Fruit fly (Drosophila melanogaster) whole organism, embryonic: Measurements from ENCODE around the gene CG17633.
A peak's percentile ranks its signal among the peaks of the same experiment; 100 is the strongest.

Experiments used
- Asciz ChIP-seq: fragments of 200-800 bp; sonication (Bioruptor generic); optimal IDR thresholded peaks from 2 replicates; lab custom pipeline; 2017; ENCODE audit warnings: missing biosample characterization, mild to moderate bottlenecking, missing genetic modification characterization, missing genetic modification reagents
- Bgb ChIP-seq: fragments of 200-800 bp; sonication (Bioruptor generic); IDR thresholded peaks from 2 replicates; pipeline ENCODE4 v1.3.6; 2022; ENCODE audit warnings: missing biosample characterization, missing genetic modification characterization; ENCODE audit not compliant: partially characterized antibody
- CG10366 ChIP-seq: fragments of 200-800 bp; sonication (Bioruptor generic); IDR thresholded peaks from 2 replicates; pipeline ENCODE4 v1.3.6; 2022; ENCODE audit warnings: missing biosample characterization, missing genetic modification characterization
- CG11398 ChIP-seq: fragments of 200-800 bp; sonication (Bioruptor generic); optimal IDR thresholded peaks from 2 replicates; lab custom pipeline; 2016; ENCODE audit warnings: missing biosample characterization, missing genetic modification characterization
- CG12071 ChIP-seq: fragments of 200-800 bp; sonication (Bioruptor generic); optimal IDR thresholded peaks from 3 replicates; lab custom pipeline; 2018; ENCODE audit warnings: missing biosample characterization, mild to moderate bottlenecking, missing genetic modification characterization
- CG12155 ChIP-seq: fragments of 200-800 bp; sonication (Bioruptor generic); optimal IDR thresholded peaks from 3 replicates; lab custom pipeline; 2016; ENCODE audit warnings: missing biosample characterization, missing genetic modification characterization
- CG12659 ChIP-seq: fragments of 200-800 bp; sonication (Bioruptor generic); optimal IDR thresholded peaks from 3 replicates; lab custom pipeline; 2017; ENCODE audit warnings: mild to moderate bottlenecking, missing biosample characterization, missing genetic modification reagents, missing genetic modification characterization
- CG14441 ChIP-seq: fragments of 200-800 bp; sonication (Bioruptor generic); IDR thresholded peaks from 2 replicates; pipeline ENCODE4 v1.3.6; 2022; ENCODE audit warnings: missing biosample characterization, missing genetic modification characterization
- CG14667 ChIP-seq: fragments of 200-800 bp; sonication (Bioruptor generic); IDR thresholded peaks from 2 replicates; pipeline ENCODE4 v1.3.6; 2022; ENCODE audit warnings: missing biosample characterization, missing genetic modification characterization
- CG15696 ChIP-seq: fragments of 200-800 bp; sonication (Bioruptor generic); optimal IDR thresholded peaks from 2 replicates; lab custom pipeline; 2019; ENCODE audit warnings: missing biosample characterization, mild to moderate bottlenecking, missing genetic modification characterization, moderate library complexity
- CG17802 ChIP-seq: fragments of 200-800 bp; sonication (Bioruptor generic); optimal IDR thresholded peaks from 2 replicates; lab custom pipeline; 2018; ENCODE audit warnings: missing biosample characterization, mild to moderate bottlenecking, missing genetic modification characterization, moderate library complexity
- CG17912 ChIP-seq: fragments of 200-800 bp; sonication (Bioruptor generic); optimal IDR thresholded peaks from 2 replicates; lab custom pipeline; 2018; ENCODE audit warnings: missing biosample characterization, mild to moderate bottlenecking, missing genetic modification characterization
- CG3281 ChIP-seq: fragments of 200-800 bp; sonication (Bioruptor generic); optimal IDR thresholded peaks from 3 replicates; lab custom pipeline; 2017; ENCODE audit warnings: missing biosample characterization, mild to moderate bottlenecking, missing genetic modification characterization
- CG34376 ChIP-seq: fragments of 200-800 bp; sonication (Bioruptor generic); optimal IDR thresholded peaks from 2 replicates; lab custom pipeline; 2018; ENCODE audit warnings: missing biosample characterization, mild to moderate bottlenecking, missing genetic modification characterization
- CG34422 ChIP-seq: fragments of 200-800 bp; sonication (Bioruptor generic); IDR thresholded peaks from 3 replicates; pipeline ENCODE4 v1.3.6; 2022; ENCODE audit warnings: missing biosample characterization, missing genetic modification characterization
- CG4730 ChIP-seq: fragments of 200-800 bp; sonication (Bioruptor generic); IDR thresholded peaks from 2 replicates; pipeline ENCODE4 v1.3.6; 2022; ENCODE audit warnings: missing biosample characterization, missing genetic modification characterization
- CG5953 ChIP-seq: fragments of 200-800 bp; sonication (Bioruptor generic); IDR thresholded peaks from 2 replicates; pipeline ENCODE4 v1.3.6; 2022; ENCODE audit warnings: missing biosample characterization, missing genetic modification characterization
- CG6689 ChIP-seq: fragments of 200-800 bp; sonication (Bioruptor generic); IDR thresholded peaks from 2 replicates; pipeline ENCODE4 v1.3.6; 2022; ENCODE audit warnings: missing biosample characterization, missing genetic modification characterization
- CG6791 ChIP-seq: fragments of 200-800 bp; sonication (Bioruptor generic); IDR thresholded peaks from 3 replicates; pipeline ENCODE4 v1.3.6; 2022; ENCODE audit warnings: missing biosample characterization, missing genetic modification characterization; ENCODE audit not compliant: partially characterized antibody
- CG9437 ChIP-seq: fragments of 200-800 bp; sonication (Bioruptor generic); optimal IDR thresholded peaks from 2 replicates; lab custom pipeline; 2018; ENCODE audit warnings: missing biosample characterization, mild to moderate bottlenecking, missing genetic modification characterization
- D19B ChIP-seq: fragments of 200-800 bp; sonication (Bioruptor generic); optimal IDR thresholded peaks from 2 replicates; lab custom pipeline; 2017; ENCODE audit warnings: missing biosample characterization, mild to moderate bottlenecking, missing genetic modification characterization
- Fer1 ChIP-seq: fragments of 200-800 bp; sonication (Bioruptor generic); optimal IDR thresholded peaks from 2 replicates; lab custom pipeline; 2017; ENCODE audit warnings: missing biosample characterization, mild to moderate bottlenecking, missing genetic modification characterization
- HLHmδ ChIP-seq: fragments of 200-800 bp; sonication (Bioruptor generic); optimal IDR thresholded peaks from 2 replicates; lab custom pipeline; 2018; ENCODE audit warnings: missing biosample characterization, mild to moderate bottlenecking, missing genetic modification characterization, moderate library complexity
- HmgD ChIP-seq: fragments of 200-800 bp; sonication (Bioruptor generic); optimal IDR thresholded peaks from 3 replicates; lab custom pipeline; 2016; ENCODE audit warnings: missing biosample characterization, missing genetic modification characterization
- Oli ChIP-seq: fragments of 200-800 bp; sonication (Bioruptor generic); optimal IDR thresholded peaks from 2 replicates; lab custom pipeline; 2018; ENCODE audit warnings: missing biosample characterization, mild to moderate bottlenecking, missing genetic modification characterization, moderate library complexity
- Ravus ChIP-seq: fragments of 200-800 bp; sonication (Bioruptor generic); IDR thresholded peaks from 2 replicates; pipeline ENCODE4 v1.3.6; 2022; ENCODE audit warnings: missing biosample characterization, missing genetic modification characterization
- Side ChIP-seq: fragments of 200-800 bp; sonication (Bioruptor generic); optimal IDR thresholded peaks from 2 replicates; lab custom pipeline; 2016; ENCODE audit warnings: missing biosample characterization, missing genetic modification characterization
- ash1 ChIP-seq: fragments of 200-800 bp; sonication (Bioruptor generic); optimal IDR thresholded peaks from 2 replicates; lab custom pipeline; 2018; ENCODE audit warnings: missing biosample characterization, mild to moderate bottlenecking, missing genetic modification characterization
- bowl ChIP-seq: fragments of 200-800 bp; sonication (Bioruptor generic); IDR thresholded peaks from 2 replicates; pipeline ENCODE4 v1.3.6; 2022; ENCODE audit warnings: missing biosample characterization, missing genetic modification characterization
- caup ChIP-seq: fragments of 200-800 bp; sonication (Bioruptor generic); optimal IDR thresholded peaks from 3 replicates; lab custom pipeline; 2017; ENCODE audit warnings: missing biosample characterization, mild to moderate bottlenecking, missing genetic modification characterization, moderate library complexity; ENCODE audit not compliant: severe bottlenecking
- crp ChIP-seq, 2 experiments: fragments of 200-800 bp; sonication (Bioruptor generic); optimal IDR thresholded peaks; 2 replicates in 1 of 2; 3 replicates in 1 of 2; lab custom pipeline; 2017; ENCODE audit warnings: missing biosample characterization in 2 of 2, missing genetic modification characterization in 2 of 2, mild to moderate bottlenecking in 1 of 2, moderate library complexity in 1 of 2
- dmrt11E ChIP-seq: fragments of 200-800 bp; sonication (Bioruptor generic); optimal IDR thresholded peaks from 3 replicates; lab custom pipeline; 2018; ENCODE audit warnings: missing biosample characterization, mild to moderate bottlenecking, missing genetic modification characterization, moderate library complexity
- ems ChIP-seq: fragments of 200-800 bp; sonication (Bioruptor generic); optimal IDR thresholded peaks from 3 replicates; lab custom pipeline; 2016; ENCODE audit warnings: missing biosample characterization, missing genetic modification characterization
- gfzf ChIP-seq: fragments of 200-800 bp; sonication (Bioruptor generic); optimal IDR thresholded peaks from 2 replicates; lab custom pipeline; 2016; ENCODE audit warnings: missing biosample characterization, mild to moderate bottlenecking, missing genetic modification characterization, moderate library complexity
- grau ChIP-seq: fragments of 200-800 bp; optimal IDR thresholded peaks from 3 replicates; lab custom pipeline; 2019; ENCODE audit warnings: missing biosample characterization, mild to moderate bottlenecking, missing genetic modification characterization, moderate library complexity
- gsb ChIP-seq: fragments of 200-800 bp; sonication (Bioruptor generic); IDR thresholded peaks from 2 replicates; pipeline ENCODE4 v1.3.6; 2022; ENCODE audit warnings: missing biosample characterization, missing genetic modification characterization
- h ChIP-seq: fragments of >200 bp; optimal IDR thresholded peaks from 2 replicates; lab custom pipeline; 2017
- kni ChIP-seq: fragments of 200-800 bp; sonication (Bioruptor generic); optimal IDR thresholded peaks from 3 replicates; lab custom pipeline; 2017; ENCODE audit warnings: mild to moderate bottlenecking, missing biosample characterization, missing genetic modification reagents, missing genetic modification characterization
- lola ChIP-seq, 3 experiments: fragments of >200 bp in 2 of 3; fragments of 200-800 bp in 1 of 3; sonication (Bioruptor generic) in 1 of 3; optimal IDR thresholded peaks; 2 replicates each; lab custom pipeline; 2017 to 2019; ENCODE audit warnings: missing biosample characterization in 3 of 3, missing genetic modification characterization in 3 of 3, mild to moderate bottlenecking in 1 of 3, moderate library complexity in 1 of 3
- nerfin-2 ChIP-seq: fragments of 200-800 bp; sonication (Bioruptor generic); IDR thresholded peaks from 2 replicates; pipeline ENCODE4 v1.3.6; 2022; ENCODE audit warnings: missing biosample characterization, missing genetic modification characterization; ENCODE audit not compliant: partially characterized antibody
- onecut ChIP-seq: fragments of 200-800 bp; sonication (Bioruptor generic); IDR thresholded peaks from 2 replicates; pipeline ENCODE4 v1.3.6; 2022; ENCODE audit warnings: missing biosample characterization, missing genetic modification characterization
- pnt ChIP-seq: fragments of 200-800 bp; sonication (Bioruptor generic); optimal IDR thresholded peaks from 3 replicates; lab custom pipeline; 2016; ENCODE audit warnings: missing biosample characterization, missing genetic modification characterization
- rib ChIP-seq: fragments of 200-800 bp; sonication (Bioruptor generic); IDR thresholded peaks from 2 replicates; pipeline ENCODE4 v1.3.6; 2022; ENCODE audit warnings: missing biosample characterization, missing genetic modification characterization
- sd ChIP-seq: fragments of 200-800 bp; sonication (Bioruptor generic); optimal IDR thresholded peaks from 3 replicates; lab custom pipeline; 2018; ENCODE audit warnings: missing biosample characterization, mild to moderate bottlenecking, missing genetic modification characterization, moderate library complexity
- shn ChIP-seq: fragments of 200-800 bp; sonication (Bioruptor generic); optimal IDR thresholded peaks from 3 replicates; lab custom pipeline; 2016; ENCODE audit warnings: missing biosample characterization, missing genetic modification characterization
- sim ChIP-seq: fragments of 200-800 bp; sonication (Bioruptor generic); IDR thresholded peaks from 2 replicates; pipeline ENCODE4 v1.3.6; 2022; ENCODE audit warnings: missing biosample characterization, missing genetic modification characterization
- ssp ChIP-seq: fragments of 200-800 bp; sonication (Bioruptor generic); IDR thresholded peaks from 2 replicates; pipeline ENCODE4 v1.3.6; 2022; ENCODE audit warnings: missing biosample characterization, missing genetic modification characterization
- tll ChIP-seq, 2 experiments: fragments of 200-800 bp in 1 of 2; fragments of >200 bp in 1 of 2; sonication (Bioruptor generic) in 1 of 2; optimal IDR thresholded peaks; 2 replicates each; lab custom pipeline; 2017 to 2019; ENCODE audit warnings: missing biosample characterization in 2 of 2, missing genetic modification characterization in 2 of 2, mild to moderate bottlenecking in 1 of 2, moderate library complexity in 1 of 2
- usp ChIP-seq: fragments of >200 bp; optimal IDR thresholded peaks from 2 replicates; lab custom pipeline; 2017; ENCODE audit warnings: missing biosample characterization, missing genetic modification characterization
- wek ChIP-seq: fragments of 200-800 bp; sonication (Bioruptor generic); optimal IDR thresholded peaks from 3 replicates; lab custom pipeline; 2018; ENCODE audit warnings: missing biosample characterization, mild to moderate bottlenecking, missing genetic modification characterization, moderate library complexity

CG17633 gene

DNA sequence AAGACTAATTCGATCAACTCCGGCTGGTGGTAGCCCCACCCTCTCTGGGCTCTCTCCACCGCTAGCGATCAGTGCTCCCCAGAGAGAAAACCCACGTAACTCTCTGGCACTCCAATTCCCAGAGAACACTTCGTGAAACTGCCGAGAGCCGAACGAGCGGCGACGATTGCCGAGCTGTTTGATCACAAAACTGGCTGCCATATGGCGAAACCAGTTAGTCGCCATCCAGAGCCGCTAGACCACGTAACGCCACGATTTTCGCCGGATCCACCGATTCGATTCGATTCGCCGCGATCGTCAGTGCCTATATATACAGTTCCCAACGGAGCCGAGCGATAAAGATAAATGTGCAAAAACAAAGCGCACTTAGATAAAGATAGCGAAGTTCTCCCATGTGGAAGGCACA is 13.3 kb downstream of the CG17633 start, which contains the start of gene IP3K1 (continued):
- TF ChIP-seq ash1 (GFP tag; lab: Kevin White, UChicago) (peak; percentile 8), CG15696 (tag; lab: Kevin White, UChicago) (no peak), tll (GFP tag; optimal IDR thresholded peaks at IDR 0.05; lab: Kevin White, UChicago) (no peak), CG34422 (GFP tag; lab: Robert Waterston, UW) (peak; percentile 65; the same call in 1 of the 3 replicates), Asciz (GFP tag; lab: Kevin White, UChicago) (no peak), CG14441 (GFP tag; lab: Robert Waterston, UW) (peak; percentile 49; the same call in 1 of the 2 replicates), CG6791 (GFP tag; lab: Robert Waterston, UW) (peak; percentile 64; the same call in 1 of the 3 replicates), Bgb (peak; percentile 71; the same call in 1 of the 2 replicates), gfzf (GFP tag; lab: Kevin White, UChicago) (no peak), CG17802 (tag; lab: Kevin White, UChicago) (no peak), CG12659 (GFP tag; lab: Kevin White, UChicago) (peak; percentile 15), D19B (no peak), Ravus (GFP tag; lab: Robert Waterston, UW) (no peak), CG6689 (GFP tag; lab: Robert Waterston, UW) (no peak), CG9437 (GFP tag; lab: Kevin White, UChicago) (no peak), lola (GFP tag; optimal IDR thresholded peaks at IDR 0.05; lab: Kevin White, UChicago) (no peak), bowl (GFP tag; lab: Robert Waterston, UW) (peak; percentile 61; the same call in 1 of the 2 replicates), CG5953 (peak; percentile 57; the same call in 1 of the 2 replicates), shn (no peak), HmgD (peak; percentile 53), HLHmδ (peak; percentile 52), onecut (peak; percentile 25; the same call in 1 of the 2 replicates), grau (peak; percentile 40), gsb (GFP tag; lab: Robert Waterston, UW) (no peak), usp (no peak), caup (GFP tag; lab: Kevin White, UChicago) (peak; percentile 58), CG14667 (GFP tag; lab: Robert Waterston, UW) (no peak), ems (GFP tag; lab: Kevin White, UChicago) (no peak), CG12155 (no peak), CG12071 (GFP tag; lab: Kevin White, UChicago) (peak; percentile 63), Side (GFP tag; lab: Kevin White, UChicago) (peak; percentile 28), CG10366 (GFP tag; lab: Robert Waterston, UW) (no peak; the same call in 1 of the 2 replicates), sd (tag; lab: Kevin White, UChicago) (peak; percentile 53), CG34376 (GFP tag; lab: Kevin White, UChicago) (peak; percentile 87), rib (GFP tag; lab: Robert Waterston, UW) (peak; percentile 67), pnt (GFP tag; lab: Kevin White, UChicago) (no peak), wek (GFP tag; lab: Kevin White, UChicago) (peak; percentile 24), CG17912 (GFP tag; lab: Kevin White, UChicago) (peak; percentile 72), Oli (tag; lab: Kevin White, UChicago) (no peak), kni (GFP tag; lab: Kevin White, UChicago) (peak; percentile 66), CG3281 (GFP tag; lab: Kevin White, UChicago) (peak; percentile 54), Fer1 (GFP tag; lab: Kevin White, UChicago) (peak; percentile 76), crp (GFP tag; optimal IDR thresholded peaks at IDR 0.05; lab: Kevin White, UChicago) (no peak), sim (no peak), h (lab: Kevin White, UChicago) (no peak), dmrt11E (tag; lab: Kevin White, UChicago) (no peak), CG4730 (GFP tag; lab: Robert Waterston, UW) (no peak), nerfin-2 (GFP tag; lab: Robert Waterston, UW) (no peak), CG11398 (peak; percentile 36), ssp (GFP tag; lab: Robert Waterston, UW) (no peak)
